Worm (Caenorhabditis elegans): ENCODE results near the gene srx-58.

- TF ChIP-seq lin-13 (tag; optimal IDR thresholded peaks at IDR 0.05) (no peak), elt-3 (tag; optimal IDR thresholded peaks at IDR 0.05) (no peak), nhr-12 (tag; optimal IDR thresholded peaks at IDR 0.05) (no peak), nhr-237 (tag; optimal IDR thresholded peaks at IDR 0.05) (no peak)
These were observed 38.9 kb upstream of the srx-58 start for ce11 chrV:15313529-15313928.

All from whole organism, mixed stage, embryonic.